Fruit fly (Drosophila melanogaster) whole organism, embryonic: ENCODE results near the gene Pde11.

Experiments used
- ATbp ChIP-seq: fragments of 200-800 bp; sonication (Bioruptor generic); optimal IDR thresholded peaks from 2 replicates; lab custom pipeline; 2017; ENCODE audit warnings: missing biosample characterization, mild to moderate bottlenecking, missing genetic modification characterization, missing genetic modification reagents
- CG11723 ChIP-seq: fragments of 200-800 bp; sonication (Bioruptor generic); optimal IDR thresholded peaks from 2 replicates; lab custom pipeline; 2017; ENCODE audit warnings: missing biosample characterization, mild to moderate bottlenecking, missing genetic modification characterization
- CG12391 ChIP-seq: fragments of 200-800 bp; sonication (Bioruptor generic); optimal IDR thresholded peaks from 3 replicates; lab custom pipeline; 2018; ENCODE audit warnings: missing biosample characterization, mild to moderate bottlenecking, missing genetic modification characterization, moderate library complexity
- CG12659 ChIP-seq: fragments of 200-800 bp; sonication (Bioruptor generic); optimal IDR thresholded peaks from 3 replicates; lab custom pipeline; 2017; ENCODE audit warnings: mild to moderate bottlenecking, missing biosample characterization, missing genetic modification reagents, missing genetic modification characterization
- CG13775 ChIP-seq: fragments of 200-800 bp; sonication (Bioruptor generic); optimal IDR thresholded peaks from 3 replicates; lab custom pipeline; 2017; ENCODE audit warnings: missing biosample characterization, mild to moderate bottlenecking, missing genetic modification characterization
- CG13894 ChIP-seq: fragments of 200-800 bp; sonication (Bioruptor generic); optimal IDR thresholded peaks from 3 replicates; lab custom pipeline; 2018; ENCODE audit warnings: missing biosample characterization, mild to moderate bottlenecking, missing genetic modification characterization, moderate library complexity
- CG14014 ChIP-seq: fragments of 200-800 bp; sonication (Bioruptor generic); IDR thresholded peaks from 2 replicates; pipeline ENCODE4 v1.3.6; 2022; ENCODE audit warnings: missing biosample characterization, missing genetic modification characterization
- CG1603 ChIP-seq: fragments of 200-800 bp; sonication (Bioruptor generic); optimal IDR thresholded peaks from 2 replicates; lab custom pipeline; 2019; ENCODE audit warnings: missing biosample characterization, mild to moderate bottlenecking, missing genetic modification characterization, moderate library complexity
- CG17328 ChIP-seq: fragments of 200-800 bp; sonication (Bioruptor generic); IDR thresholded peaks from 2 replicates; pipeline ENCODE4 v1.3.6; 2022; ENCODE audit warnings: missing biosample characterization, missing genetic modification characterization
- CG17802 ChIP-seq: fragments of 200-800 bp; sonication (Bioruptor generic); optimal IDR thresholded peaks from 2 replicates; lab custom pipeline; 2018; ENCODE audit warnings: missing biosample characterization, mild to moderate bottlenecking, missing genetic modification characterization, moderate library complexity
- CG18764 ChIP-seq: fragments of 200-800 bp; sonication (Bioruptor generic); optimal IDR thresholded peaks from 3 replicates; lab custom pipeline; 2016; ENCODE audit warnings: missing biosample characterization, missing genetic modification characterization
- CG2116 ChIP-seq: fragments of 200-800 bp; sonication (Bioruptor generic); optimal IDR thresholded peaks from 3 replicates; lab custom pipeline; 2018; ENCODE audit warnings: missing biosample characterization, mild to moderate bottlenecking, missing genetic modification characterization
- CG30020 ChIP-seq: fragments of 200-800 bp; optimal IDR thresholded peaks from 2 replicates; lab custom pipeline; 2019; ENCODE audit warnings: missing biosample characterization, mild to moderate bottlenecking, missing genetic modification characterization, moderate library complexity
- CG3995 ChIP-seq: fragments of 200-800 bp; sonication (Bioruptor generic); optimal IDR thresholded peaks from 3 replicates; lab custom pipeline; 2016; ENCODE audit warnings: missing biosample characterization, missing genetic modification characterization
- CG4820 ChIP-seq: fragments of 200-800 bp; sonication (Bioruptor generic); optimal IDR thresholded peaks from 3 replicates; lab custom pipeline; 2016; ENCODE audit warnings: missing biosample characterization, missing genetic modification characterization
- CG5953 ChIP-seq: fragments of 200-800 bp; sonication (Bioruptor generic); IDR thresholded peaks from 2 replicates; pipeline ENCODE4 v1.3.6; 2022; ENCODE audit warnings: missing biosample characterization, missing genetic modification characterization
- CG6254 ChIP-seq: fragments of 200-800 bp; sonication (Bioruptor generic); optimal IDR thresholded peaks from 3 replicates; lab custom pipeline; 2017; ENCODE audit warnings: mild to moderate bottlenecking, missing biosample characterization, missing genetic modification reagents, missing genetic modification characterization
- CG7745 ChIP-seq: fragments of 200-800 bp; sonication (Bioruptor generic); optimal IDR thresholded peaks from 2 replicates; lab custom pipeline; 2018; ENCODE audit warnings: missing biosample characterization, mild to moderate bottlenecking, missing genetic modification characterization, moderate library complexity
- CG7963 ChIP-seq: fragments of 200-800 bp; sonication (Bioruptor generic); IDR thresholded peaks from 3 replicates; pipeline ENCODE4 v1.3.6; 2022; ENCODE audit warnings: missing biosample characterization, missing genetic modification characterization; ENCODE audit not compliant: partially characterized antibody
- CG8290 ChIP-seq, 3 experiments: fragments of 200-800 bp; sonication (Bioruptor generic); optimal IDR thresholded peaks; 2 replicates each; lab custom pipeline; 2016 to 2019; ENCODE audit warnings: missing biosample characterization in 3 of 3, missing genetic modification characterization in 3 of 3, mild to moderate bottlenecking in 2 of 3, moderate library complexity in 1 of 3
- CG9609 ChIP-seq: fragments of 200-800 bp; sonication (Bioruptor generic); optimal IDR thresholded peaks from 3 replicates; lab custom pipeline; 2016; ENCODE audit warnings: missing biosample characterization, missing genetic modification characterization
- Drgx ChIP-seq: fragments of 200-800 bp; sonication (Bioruptor generic); IDR thresholded peaks from 2 replicates; pipeline ENCODE4 v1.3.6; 2022; ENCODE audit warnings: missing biosample characterization, missing genetic modification characterization
- E2f1 ChIP-seq: fragments of 200-800 bp; sonication (Bioruptor generic); IDR thresholded peaks from 2 replicates; pipeline ENCODE4 v1.3.6; 2022; ENCODE audit warnings: missing biosample characterization, missing genetic modification characterization
- Gsc ChIP-seq: fragments of 200-800 bp; sonication (Bioruptor generic); IDR thresholded peaks from 2 replicates; pipeline ENCODE4 v1.3.6; 2022; ENCODE audit warnings: missing biosample characterization, missing genetic modification characterization
- H2.0 ChIP-seq: fragments of 200-800 bp; sonication (Bioruptor generic); IDR thresholded peaks from 2 replicates; pipeline ENCODE4 v1.3.6; 2022; ENCODE audit warnings: missing biosample characterization, missing genetic modification characterization
- Hey ChIP-seq: fragments of 200-800 bp; sonication (Bioruptor generic); optimal IDR thresholded peaks from 3 replicates; lab custom pipeline; 2018; ENCODE audit warnings: missing biosample characterization, mild to moderate bottlenecking, missing genetic modification characterization
- Hsf ChIP-seq: fragments of 200-800 bp; sonication (Bioruptor generic); optimal IDR thresholded peaks from 3 replicates; lab custom pipeline; 2016; ENCODE audit warnings: missing biosample characterization, missing genetic modification characterization
- Lim3 ChIP-seq: fragments of 200-800 bp; sonication (Bioruptor generic); IDR thresholded peaks from 2 replicates; pipeline ENCODE4 v1.3.6; 2022; ENCODE audit warnings: missing biosample characterization, missing genetic modification characterization
- Mad ChIP-seq: fragments of 200-800 bp; sonication (Bioruptor generic); optimal IDR thresholded peaks from 2 replicates; lab custom pipeline; 2016; ENCODE audit warnings: missing biosample characterization, missing genetic modification characterization
- Med ChIP-seq: fragments of 200-800 bp; sonication (Bioruptor generic); peaks from one replicate; lab custom pipeline; 2016; ENCODE audit warnings: missing biosample characterization, missing genetic modification characterization, mild to moderate bottlenecking, inconsistent platforms, moderate library complexity
- NC2β ChIP-seq: fragments of 200-800 bp; sonication (Bioruptor generic); optimal IDR thresholded peaks from 2 replicates; lab custom pipeline; 2016; ENCODE audit warnings: missing biosample characterization, missing genetic modification characterization
- NK7.1 ChIP-seq: fragments of 200-800 bp; sonication (Bioruptor generic); optimal IDR thresholded peaks from 3 replicates; lab custom pipeline; 2016; ENCODE audit warnings: missing biosample characterization, missing genetic modification characterization
- Scr ChIP-seq: fragments of 200-800 bp; sonication (Bioruptor generic); IDR thresholded peaks from 2 replicates; pipeline ENCODE4 v1.3.6; 2022; ENCODE audit warnings: missing biosample characterization, missing genetic modification characterization; ENCODE audit not compliant: partially characterized antibody
- Sin3A ChIP-seq: fragments of >200 bp; optimal IDR thresholded peaks from 2 replicates; lab custom pipeline; 2018
- Sox100B ChIP-seq: fragments of 200-800 bp; sonication (Bioruptor generic); optimal IDR thresholded peaks from 3 replicates; lab custom pipeline; 2018; ENCODE audit warnings: missing biosample characterization, mild to moderate bottlenecking, missing genetic modification characterization
- Usf ChIP-seq: fragments of 200-800 bp; sonication (Bioruptor generic); optimal IDR thresholded peaks from 2 replicates; lab custom pipeline; 2017; ENCODE audit warnings: missing genotype, missing biosample characterization, missing genetic modification characterization
- amos ChIP-seq: fragments of 200-800 bp; sonication (Bioruptor generic); IDR thresholded peaks from 2 replicates; pipeline ENCODE4 v1.3.6; 2022; ENCODE audit warnings: missing biosample characterization, missing genetic modification characterization; ENCODE audit not compliant: partially characterized antibody
- cato ChIP-seq: fragments of 200-800 bp; sonication (Bioruptor generic); optimal IDR thresholded peaks from 2 replicates; lab custom pipeline; 2016; ENCODE audit warnings: missing biosample characterization, missing genetic modification characterization, borderline replicate concordance
- corto ChIP-seq: fragments of 200-800 bp; sonication (Bioruptor generic); optimal IDR thresholded peaks from 2 replicates; lab custom pipeline; 2016; ENCODE audit warnings: missing biosample characterization, mild to moderate bottlenecking, missing genetic modification characterization, moderate library complexity
- crc ChIP-seq: fragments of 200-800 bp; sonication (Bioruptor generic); optimal IDR thresholded peaks from 2 replicates; lab custom pipeline; 2016; ENCODE audit warnings: missing biosample characterization, missing genetic modification characterization
- ewg ChIP-seq: fragments of 200-800 bp; sonication (Bioruptor generic); optimal IDR thresholded peaks from 3 replicates; lab custom pipeline; 2017; ENCODE audit warnings: mild to moderate bottlenecking, missing biosample characterization, missing genetic modification reagents, missing genetic modification characterization
- inv ChIP-seq: fragments of 200-800 bp; sonication (Bioruptor generic); IDR thresholded peaks from 2 replicates; pipeline ENCODE4 v1.3.6; 2022; ENCODE audit warnings: missing biosample characterization, missing genetic modification characterization; ENCODE audit not compliant: partially characterized antibody
- jigr1 ChIP-seq: fragments of 200-800 bp; sonication (Bioruptor generic); IDR thresholded peaks from 3 replicates; pipeline ENCODE4 v1.3.6; 2022; ENCODE audit warnings: missing biosample characterization, missing genetic modification characterization
- phol ChIP-seq: fragments of 200-800 bp; sonication (Bioruptor generic); optimal IDR thresholded peaks from 3 replicates; lab custom pipeline; 2018; ENCODE audit warnings: missing biosample characterization, mild to moderate bottlenecking, missing genetic modification characterization, moderate library complexity
- rib ChIP-seq: fragments of 200-800 bp; sonication (Bioruptor generic); IDR thresholded peaks from 2 replicates; pipeline ENCODE4 v1.3.6; 2022; ENCODE audit warnings: missing biosample characterization, missing genetic modification characterization
- stwl ChIP-seq: fragments of 200-800 bp; sonication (Bioruptor generic); optimal IDR thresholded peaks from 3 replicates; lab custom pipeline; 2018; ENCODE audit warnings: missing biosample characterization, mild to moderate bottlenecking, missing genetic modification characterization, moderate library complexity
- tna ChIP-seq: fragments of 200-800 bp; sonication (Bioruptor generic); IDR thresholded peaks from 2 replicates; pipeline ENCODE4 v1.3.6; 2022; ENCODE audit warnings: missing biosample characterization, missing genetic modification characterization; ENCODE audit not compliant: partially characterized antibody
- toy ChIP-seq: fragments of 200-800 bp; sonication (Bioruptor generic); IDR thresholded peaks from 2 replicates; pipeline ENCODE4 v1.3.6; 2022; ENCODE audit warnings: missing biosample characterization, missing genetic modification characterization
- tx ChIP-seq: fragments of 200-800 bp; sonication (Bioruptor generic); optimal IDR thresholded peaks from 2 replicates; lab custom pipeline; 2016; ENCODE audit warnings: missing biosample characterization, missing genetic modification characterization
- zfh2 ChIP-seq: fragments of 200-800 bp; sonication (Bioruptor generic); optimal IDR thresholded peaks from 2 replicates; lab custom pipeline; 2016; ENCODE audit warnings: missing biosample characterization, missing genetic modification characterization

The Pde11 gene

dm6 chr2L:18626987-18627386 is 36.8 kb upstream of the Pde11 start (continued):
- TF ChIP-seq crc (peak; percentile 80), CG13775 (GFP tag; lab: Kevin White, UChicago) (peak; percentile 49), Med (peak; percentile 96), CG12391 (peak; percentile 62), H2.0 (GFP tag; lab: Robert Waterston, UW) (peak; percentile 57), Hey (peak; percentile 79), Hsf (GFP tag; lab: Kevin White, UChicago) (peak; percentile 67), tx (GFP tag; lab: Kevin White, UChicago) (peak; percentile 32), tna (GFP tag; lab: Robert Waterston, UW) (no peak), Sox100B (peak; percentile 75), CG7963 (GFP tag; lab: Robert Waterston, UW) (no peak), phol (tag; lab: Kevin White, UChicago) (no peak), ewg (GFP tag; lab: Kevin White, UChicago) (peak; percentile 70), Usf (peak; percentile 9), NK7.1 (GFP tag; lab: Kevin White, UChicago) (peak; percentile 76), CG3995 (GFP tag; lab: Kevin White, UChicago) (no peak), CG17802 (no peak), CG13894 (peak; percentile 77), NC2β (GFP tag; lab: Kevin White, UChicago) (peak; percentile 86), CG11723 (GFP tag; lab: Kevin White, UChicago) (peak; percentile 77), CG2116 (GFP tag; lab: Kevin White, UChicago) (peak; percentile 67), CG30020 (tag; lab: Kevin White, UChicago) (no peak), Gsc (GFP tag; lab: Robert Waterston, UW) (no peak), rib (GFP tag; lab: Robert Waterston, UW) (peak; percentile 77), corto (peak; percentile 47), stwl (tag; lab: Kevin White, UChicago) (no peak), Sin3A (lab: Kevin White, UChicago) (no peak), CG17328 (peak; percentile 59), Mad (GFP tag; lab: Kevin White, UChicago) (peak; percentile 40), cato (GFP tag; lab: Kevin White, UChicago) (peak; percentile 55), amos (no peak), CG1603 (peak; percentile 68), Scr (no peak), zfh2 (GFP tag; lab: Kevin White, UChicago) (no peak), CG4820 (peak; percentile 47), ATbp (GFP tag; lab: Kevin White, UChicago) (peak; percentile 98), CG18764 (peak; percentile 74), Drgx (GFP tag; lab: Robert Waterston, UW) (no peak), CG7745 (peak; percentile 42), E2f1 (GFP tag; lab: Robert Waterston, UW) (peak; percentile 42; the same call in 1 of the 2 replicates), CG5953 (GFP tag; lab: Robert Waterston, UW) (peak; percentile 68; the same call in 1 of the 2 replicates), toy (0 out of 2 replicates have a peak, but pooled peaks have one; percentile 26), Lim3 (GFP tag; lab: Robert Waterston, UW) (no peak), inv (GFP tag; lab: Robert Waterston, UW) (no peak), jigr1 (GFP tag; lab: Robert Waterston, UW) (no peak), CG8290 (GFP tag; optimal IDR thresholded peaks at IDR 0.05; lab: Kevin White, UChicago) (peak; percentile 55), CG8290 (tag; optimal IDR thresholded peaks at IDR 0.05; lab: Kevin White, UChicago) (peak; percentile 56 to 83), CG14014 (GFP tag; lab: Robert Waterston, UW) (peak; percentile 70; the same call in 1 of the 2 replicates), CG6254 (GFP tag; lab: Kevin White, UChicago) (peak; percentile 74), CG9609 (GFP tag; lab: Kevin White, UChicago) (peak; percentile 56), CG12659 (GFP tag; lab: Kevin White, UChicago) (peak; percentile 86)
